Worm (Caenorhabditis elegans) whole organism, late embryonic: ENCODE measurements around the gene Y76B12C.4.
A peak's percentile ranks its signal among the peaks of the same experiment; 100 is the strongest.

ENCODE experiments used
- C08G9.2 ChIP-seq: sonication (generic microtip); optimal IDR thresholded peaks from 2 replicates; lab custom pipeline; 2016; ENCODE audit warnings: mild to moderate bottlenecking, missing genetic modification characterization, moderate library complexity, missing compliant biosample characterization
- C38D4.7 ChIP-seq: fragments of 200-800 bp; sonication (Bioruptor generic); optimal IDR thresholded peaks from 2 replicates; lab custom pipeline; 2018; ENCODE audit warnings: mild to moderate bottlenecking, missing genetic modification characterization, moderate library complexity, missing compliant biosample characterization
- F13H6.1 ChIP-seq: sonication (generic microtip); optimal IDR thresholded peaks from 2 replicates; lab custom pipeline; 2016; ENCODE audit warnings: missing genetic modification characterization, missing compliant biosample characterization
- K02D7.2 ChIP-seq: sonication (generic microtip); optimal IDR thresholded peaks from 2 replicates; lab custom pipeline; 2017; ENCODE audit warnings: mild to moderate bottlenecking, missing genetic modification characterization, missing compliant biosample characterization
- Y22D7AL.16 ChIP-seq: sonication (generic microtip); optimal IDR thresholded peaks from 2 replicates; lab custom pipeline; 2016; ENCODE audit warnings: missing genetic modification characterization, missing compliant biosample characterization
- ahr-1 ChIP-seq: sonication (generic microtip); optimal IDR thresholded peaks from 2 replicates; lab custom pipeline; 2016; ENCODE audit warnings: missing genetic modification characterization, missing compliant biosample characterization
- ceh-14 ChIP-seq: sonication (generic microtip); optimal IDR thresholded peaks from 2 replicates; lab custom pipeline; 2016; ENCODE audit warnings: missing genotype, missing genetic modification characterization, missing compliant biosample characterization
- ceh-18 ChIP-seq: sonication (generic microtip); optimal IDR thresholded peaks from 2 replicates; lab custom pipeline; 2016; ENCODE audit warnings: missing genetic modification characterization, missing compliant biosample characterization
- ceh-19 ChIP-seq: fragments of 200-800 bp; sonication (Bioruptor generic); optimal IDR thresholded peaks from 2 replicates; lab custom pipeline; 2018; ENCODE audit warnings: mild to moderate bottlenecking, missing genetic modification characterization, missing compliant biosample characterization
- ceh-2 ChIP-seq: sonication (generic microtip); optimal IDR thresholded peaks from 2 replicates; lab custom pipeline; 2016; ENCODE audit warnings: missing genotype, missing genetic modification characterization, missing compliant biosample characterization
- ceh-22 ChIP-seq: sonication (generic microtip); optimal IDR thresholded peaks from 2 replicates; lab custom pipeline; 2017; ENCODE audit warnings: missing biosample characterization, missing genetic modification characterization
- ceh-30 ChIP-seq: fragments of 150-350 bp; optimal IDR thresholded peaks from 2 replicates; lab custom pipeline; 2014; ENCODE audit warnings: missing biosample characterization, missing genetic modification characterization
- ceh-34 ChIP-seq: sonication (generic microtip); optimal IDR thresholded peaks from 2 replicates; lab custom pipeline; 2016; ENCODE audit warnings: mild to moderate bottlenecking, missing genetic modification characterization, missing compliant biosample characterization
- ceh-48 ChIP-seq: sonication (generic microtip); optimal IDR thresholded peaks from 2 replicates; lab custom pipeline; 2016; ENCODE audit warnings: missing genetic modification characterization, inconsistent platforms, missing compliant biosample characterization
- ceh-6 ChIP-seq: fragments of 200-800 bp; sonication (Bioruptor generic); optimal IDR thresholded peaks from 2 replicates; lab custom pipeline; 2018; ENCODE audit warnings: mild to moderate bottlenecking, missing genetic modification characterization, missing compliant biosample characterization
- ceh-9 ChIP-seq: sonication (generic microtip); optimal IDR thresholded peaks from 2 replicates; lab custom pipeline; 2016; ENCODE audit warnings: mild to moderate bottlenecking, missing genetic modification characterization, inconsistent platforms, missing compliant biosample characterization
- che-1 ChIP-seq: sonication (generic microtip); optimal IDR thresholded peaks from 2 replicates; lab custom pipeline; 2016; ENCODE audit warnings: mild to moderate bottlenecking, missing genetic modification characterization, missing compliant biosample characterization
- dve-1 ChIP-seq: sonication (generic microtip); optimal IDR thresholded peaks from 2 replicates; lab custom pipeline; 2017; ENCODE audit warnings: antibody characterized with exemption, mild to moderate bottlenecking, missing genetic modification characterization, missing compliant biosample characterization
- elt-2 ChIP-seq: sonication (generic microtip); optimal IDR thresholded peaks from 2 replicates; lab custom pipeline; 2016; ENCODE audit warnings: missing genetic modification reagents, missing genetic modification characterization, missing compliant biosample characterization
- ets-4 ChIP-seq: sonication (generic microtip); optimal IDR thresholded peaks from 2 replicates; lab custom pipeline; 2016; ENCODE audit warnings: missing genetic modification characterization, missing compliant biosample characterization
- eyg-1 ChIP-seq: sonication (generic microtip); optimal IDR thresholded peaks from 2 replicates; lab custom pipeline; 2016; ENCODE audit warnings: missing genotype, missing genetic modification characterization, missing compliant biosample characterization
- fax-1 ChIP-seq: sonication (generic microtip); optimal IDR thresholded peaks from 2 replicates; lab custom pipeline; 2016; ENCODE audit warnings: missing genotype, missing genetic modification characterization, missing compliant biosample characterization
- gmeb-2 ChIP-seq: sonication (generic microtip); optimal IDR thresholded peaks from 2 replicates; lab custom pipeline; 2016; ENCODE audit warnings: missing genetic modification characterization, inconsistent platforms, missing compliant biosample characterization
- hlh-13 ChIP-seq: fragments of 200-800 bp; sonication (Bioruptor generic); optimal IDR thresholded peaks from 2 replicates; lab custom pipeline; 2018; ENCODE audit warnings: mild to moderate bottlenecking, missing genetic modification characterization, missing compliant biosample characterization
- hlh-30 ChIP-seq: sonication (generic microtip); optimal IDR thresholded peaks from 2 replicates; lab custom pipeline; 2017; ENCODE audit warnings: antibody characterized with exemption, missing genetic modification characterization, missing compliant biosample characterization; ENCODE audit not compliant: insufficient read depth
- hlh-6 ChIP-seq: sonication (generic microtip); optimal IDR thresholded peaks from 2 replicates; lab custom pipeline; 2016; ENCODE audit warnings: missing genotype, missing genetic modification characterization, missing compliant biosample characterization
- lin-11 ChIP-seq: fragments of 200-800 bp; sonication (Bioruptor generic); optimal IDR thresholded peaks from 2 replicates; lab custom pipeline; 2018; ENCODE audit warnings: mild to moderate bottlenecking, missing genetic modification characterization, missing compliant biosample characterization
- nfya-1 ChIP-seq: sonication (generic microtip); optimal IDR thresholded peaks from 2 replicates; lab custom pipeline; 2017; ENCODE audit warnings: missing genetic modification characterization, mild to moderate bottlenecking, missing compliant biosample characterization, antibody characterized with exemption, moderate library complexity
- nhr-11 ChIP-seq: fragments of 150-350 bp; optimal IDR thresholded peaks from 2 replicates; lab custom pipeline; 2014; ENCODE audit warnings: missing biosample characterization, missing genetic modification characterization
- nhr-232 ChIP-seq: sonication (generic microtip); optimal IDR thresholded peaks from 2 replicates; lab custom pipeline; 2016; ENCODE audit warnings: missing genetic modification characterization, missing compliant biosample characterization
- pag-3 ChIP-seq: sonication (generic microtip); optimal IDR thresholded peaks from 2 replicates; lab custom pipeline; 2016; ENCODE audit warnings: missing compliant biosample characterization, missing genetic modification characterization, borderline replicate concordance
- pax-1 ChIP-seq: fragments of 150-350 bp; optimal IDR thresholded peaks from 2 replicates; lab custom pipeline; 2014; ENCODE audit warnings: missing biosample characterization, missing genetic modification characterization
- pha-2 ChIP-seq: sonication (generic microtip); optimal IDR thresholded peaks from 2 replicates; lab custom pipeline; 2017; ENCODE audit warnings: mild to moderate bottlenecking, missing genetic modification characterization, missing compliant biosample characterization
- pqm-1 ChIP-seq: sonication (generic microtip); optimal IDR thresholded peaks from 2 replicates; lab custom pipeline; 2016; ENCODE audit warnings: missing genetic modification characterization, missing compliant biosample characterization
- ref-2 ChIP-seq: sonication (generic microtip); optimal IDR thresholded peaks from 2 replicates; lab custom pipeline; 2016; ENCODE audit warnings: missing genetic modification characterization, missing compliant biosample characterization
- rnt-1 ChIP-seq: sonication (generic microtip); optimal IDR thresholded peaks from 2 replicates; lab custom pipeline; 2016; ENCODE audit warnings: missing genetic modification characterization, missing compliant biosample characterization
- sox-2 ChIP-seq: fragments of 200-800 bp; sonication (Bioruptor generic); IDR thresholded peaks from 2 replicates; pipeline ENCODE4 v1.3.6; 2022; ENCODE audit warnings: missing genetic modification reagents, missing genetic modification characterization, missing compliant biosample characterization
- sox-4 ChIP-seq: sonication (generic microtip); optimal IDR thresholded peaks from 2 replicates; lab custom pipeline; 2017; ENCODE audit warnings: mild to moderate bottlenecking, missing genetic modification characterization, inconsistent platforms, missing compliant biosample characterization
- syd-9 ChIP-seq: sonication (generic microtip); optimal IDR thresholded peaks from 2 replicates; lab custom pipeline; 2016; ENCODE audit warnings: mild to moderate bottlenecking, missing genetic modification characterization, moderate library complexity, missing compliant biosample characterization
- tbx-2 ChIP-seq: sonication (generic microtip); optimal IDR thresholded peaks from 2 replicates; lab custom pipeline; 2016; ENCODE audit warnings: missing genetic modification characterization, missing compliant biosample characterization
- ttx-3 ChIP-seq: sonication (generic microtip); optimal IDR thresholded peaks from 2 replicates; lab custom pipeline; 2016; ENCODE audit warnings: missing genetic modification reagents, missing genetic modification characterization, missing compliant biosample characterization
- unc-3 ChIP-seq, 2 experiments: fragments of 200-800 bp in 1 of 2; sonication (Bioruptor generic) in 1 of 2; sonication (generic microtip) in 1 of 2; conservative IDR thresholded peaks in 1 of 2; optimal IDR thresholded peaks in 1 of 2; 2 replicates each; pipeline versions ENCODE4 v1.3.6 to Lab custom; 2016 to 2022; ENCODE audit warnings: missing compliant biosample characterization in 2 of 2, missing genetic modification characterization in 2 of 2, missing genetic modification reagents in 1 of 2
- unc-42 ChIP-seq: sonication (generic microtip); optimal IDR thresholded peaks from 2 replicates; lab custom pipeline; 2016; ENCODE audit warnings: missing genotype, missing genetic modification characterization, missing compliant biosample characterization
- unc-55 ChIP-seq: sonication (generic microtip); optimal IDR thresholded peaks from 2 replicates; lab custom pipeline; 2017; ENCODE audit warnings: missing biosample characterization, missing genetic modification reagents, missing genetic modification characterization
- unc-86 ChIP-seq: sonication (generic microtip); optimal IDR thresholded peaks from 2 replicates; lab custom pipeline; 2016; ENCODE audit warnings: missing genetic modification characterization, missing compliant biosample characterization
- ztf-16 ChIP-seq: sonication (generic microtip); optimal IDR thresholded peaks from 2 replicates; lab custom pipeline; 2017; ENCODE audit warnings: missing genetic modification characterization, missing compliant biosample characterization

Y76B12C.4 gene

ce11 chrIV:1992789-1993188 is 20.6 kb upstream of the Y76B12C.4 start, which contains the start of gene xpc-1:
Gene xpc-1, plus strand, starts transcription at chrIV:1993089.
- TF ChIP-seq ceh-22 (tag; lab: Kevin White, UChicago) (no peak), ahr-1 (tag; lab: Kevin White, UChicago) (no peak), tbx-2 (tag; lab: Kevin White, UChicago) (no peak), ceh-18 (tag; lab: Kevin White, UChicago) (no peak), nhr-11 (tag; lab: Kevin White, UChicago) (no peak), C08G9.2 (tag; lab: Kevin White, UChicago) (no peak), ceh-9 (tag; lab: Kevin White, UChicago) (no peak)

ce11 chrIV:1990843-1991339 is 18.7 kb upstream of the Y76B12C.4 start:
- TF ChIP-seq syd-9 (tag; lab: Kevin White, UChicago): no peak
- no peak for TF ChIP-seq ceh-18 (tag; lab: Kevin White, UChicago)
- TF ChIP-seq eyg-1: no peak
- TF ChIP-seq nhr-11 (tag; lab: Kevin White, UChicago): no peak
- no peak for TF ChIP-seq nfya-1 (tag; lab: Kevin White, UChicago)
- TF ChIP-seq ceh-2 (tag; lab: Kevin White, UChicago): no peak
- no peak for TF ChIP-seq pha-2 (tag; lab: Kevin White, UChicago)
- no peak for TF ChIP-seq unc-86 (tag; lab: Kevin White, UChicago)
- no peak for TF ChIP-seq C08G9.2 (tag; lab: Kevin White, UChicago)
- no peak for TF ChIP-seq ttx-3 (tag; lab: Kevin White, UChicago)
- no peak for TF ChIP-seq ceh-19
- no peak for TF ChIP-seq unc-42 (tag; lab: Kevin White, UChicago)
- no peak for TF ChIP-seq elt-2
- TF ChIP-seq dve-1 (tag; lab: Kevin White, UChicago): no peak
- no peak for TF ChIP-seq ceh-6
- no peak for TF ChIP-seq pag-3 (tag; lab: Kevin White, UChicago)
- no peak for TF ChIP-seq che-1 (tag; lab: Kevin White, UChicago)
- no peak for TF ChIP-seq hlh-30

- TF ChIP-seq K02D7.2 (tag; lab: Kevin White, UChicago): peak; percentile 43
- TF ChIP-seq ttx-3 (tag; lab: Kevin White, UChicago): peak; percentile 60
- TF ChIP-seq gmeb-2 (tag; lab: Kevin White, UChicago): peak; percentile 5
- no peak; the same call in 1 of the 2 replicates for TF ChIP-seq unc-3 (GFP tag; conservative IDR thresholded peaks at IDR 0.05; lab: Robert Waterston, UW)
- TF ChIP-seq unc-3 (tag; optimal IDR thresholded peaks at IDR 0.05; lab: Kevin White, UChicago): peak; percentile 31
- TF ChIP-seq ztf-16 (tag; lab: Kevin White, UChicago): peak; percentile 26
- peak; percentile 48 for TF ChIP-seq nhr-232
- TF ChIP-seq hlh-30: no peak
- TF ChIP-seq syd-9 (tag; lab: Kevin White, UChicago): no peak
- peak; percentile 2 for TF ChIP-seq ceh-19
- peak; percentile 52 for TF ChIP-seq F13H6.1 (tag; lab: Kevin White, UChicago)
- TF ChIP-seq hlh-13 (GFP tag; lab: Kevin White, UChicago): peak; percentile 34
- TF ChIP-seq elt-2: peak; percentile 73
- no peak for TF ChIP-seq ceh-30 (tag; lab: Kevin White, UChicago)
- TF ChIP-seq pqm-1: no peak
- no peak for TF ChIP-seq hlh-6
- peak; percentile 14 for TF ChIP-seq Y22D7AL.16
- TF ChIP-seq unc-55 (GFP tag; lab: Kevin White, UChicago): no peak
- peak; percentile 60 for TF ChIP-seq lin-11
- TF ChIP-seq che-1 (tag; lab: Kevin White, UChicago): peak; percentile 66
- TF ChIP-seq pax-1 (tag; lab: Kevin White, UChicago): no peak
- TF ChIP-seq pha-2 (tag; lab: Kevin White, UChicago): peak; percentile 18
- TF ChIP-seq ceh-34 (tag; lab: Kevin White, UChicago): no peak
- no peak for TF ChIP-seq ets-4 (tag; lab: Kevin White, UChicago)
- peak; percentile 52 for TF ChIP-seq ceh-14 (tag; lab: Kevin White, UChicago)
- TF ChIP-seq sox-4 (tag; lab: Kevin White, UChicago): peak; percentile 73
- peak; percentile 61 for TF ChIP-seq unc-42 (tag; lab: Kevin White, UChicago)
- peak; percentile 63 for TF ChIP-seq fax-1 (tag; lab: Kevin White, UChicago)
- TF ChIP-seq ceh-18 (tag; lab: Kevin White, UChicago): peak; percentile 7
- no peak for TF ChIP-seq ceh-48 (tag; lab: Kevin White, UChicago)
- no peak for TF ChIP-seq sox-2 (GFP tag; lab: Robert Waterston, UW)
- TF ChIP-seq rnt-1 (tag; lab: Kevin White, UChicago): peak; percentile 39
- TF ChIP-seq ref-2 (tag; lab: Kevin White, UChicago): peak; percentile 26
- peak; percentile 56 for TF ChIP-seq C38D4.7 (GFP tag; lab: Kevin White, UChicago)
- peak; percentile 79 for TF ChIP-seq tbx-2 (tag; lab: Kevin White, UChicago)
Observed at ce11 chrIV:1980961-1981446, 8.8 kb upstream of the Y76B12C.4 start, which contains the start of gene Y76B12C.6. Gene Y76B12C.6, plus strand, starts transcription at chrIV:1981396.
